Worm (Caenorhabditis elegans) whole organism, L3 larva: ENCODE data around the gene pqn-76.

Experiments
- R02D3.7 ChIP-seq: fragments of 150-350 bp; optimal IDR thresholded peaks from 2 replicates; lab custom pipeline; 2014; ENCODE audit warnings: missing biosample characterization, missing genetic modification characterization
- ceh-16 ChIP-seq: sonication (generic microtip); optimal IDR thresholded peaks from 2 replicates; lab custom pipeline; 2017; ENCODE audit warnings: missing biosample characterization, missing genetic modification characterization
- eor-1 ChIP-seq, 2 experiments: fragments of 150-350 bp; optimal IDR thresholded peaks; 2 replicates each; lab custom pipeline; 2014 to 2018; ENCODE audit warnings: missing biosample characterization in 2 of 2, missing genetic modification characterization in 2 of 2
- lin-39 ChIP-seq: fragments of 150-350 bp; optimal IDR thresholded peaks from 2 replicates; lab custom pipeline; 2018; ENCODE audit warnings: missing biosample characterization, missing genetic modification reagents, missing genetic modification characterization
- nhr-12 ChIP-seq: fragments of 150-350 bp; optimal IDR thresholded peaks from 2 replicates; lab custom pipeline; 2014; ENCODE audit warnings: missing biosample characterization, missing genetic modification characterization
- pha-4 ChIP-seq: fragments of 150-350 bp; optimal IDR thresholded peaks from 2 replicates; lab custom pipeline; 2014; ENCODE audit warnings: missing biosample characterization, missing genetic modification reagents, missing genetic modification characterization
- sea-2 ChIP-seq: fragments of 150-350 bp; sonication (generic microtip); optimal IDR thresholded peaks from 4 replicates; lab custom pipeline; 2014; ENCODE audit warnings: missing biosample characterization, missing genetic modification reagents, missing genetic modification characterization

DNA sequence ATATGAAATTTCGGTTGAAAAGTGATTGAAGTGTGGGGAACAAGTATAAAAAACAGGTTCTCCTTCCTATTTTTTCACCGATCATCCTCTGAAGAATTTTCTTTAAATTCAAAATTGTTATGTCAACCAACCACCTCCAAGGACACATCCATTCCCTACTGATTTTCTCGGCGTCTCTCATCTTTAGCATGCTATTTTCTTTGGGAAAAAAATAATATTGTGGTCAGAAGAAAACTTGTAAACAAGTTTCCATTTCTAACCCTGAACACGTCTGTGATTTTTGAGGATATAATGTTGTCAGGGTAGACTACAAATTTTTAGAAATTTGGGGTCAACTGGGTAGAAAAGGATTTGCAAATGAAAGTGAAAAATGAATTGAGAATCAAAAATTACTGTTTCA lies 38.8 kb downstream of the pqn-76 start:
- no peak for TF ChIP-seq lin-39
- TF ChIP-seq pha-4 (tag; lab: Kevin White, UChicago): no peak
- TF ChIP-seq ceh-16 (tag; lab: Kevin White, UChicago): no peak
- TF ChIP-seq nhr-12 (tag; lab: Kevin White, UChicago): no peak
- TF ChIP-seq sea-2 (GFP tag; lab: Kevin White, UChicago): no peak
- TF ChIP-seq R02D3.7 (tag; lab: Kevin White, UChicago): no peak
- no peak for TF ChIP-seq eor-1 (tag; optimal IDR thresholded peaks at IDR 0.05; lab: Kevin White, UChicago)
